Worm (Caenorhabditis elegans) whole organism, late embryonic: ENCODE measurements around the gene rab-7.

Experiments
- ceh-24 ChIP-seq: sonication (generic microtip); optimal IDR thresholded peaks from 2 replicates; lab custom pipeline; 2016; ENCODE audit warnings: mild to moderate bottlenecking, missing genetic modification characterization, missing compliant biosample characterization
- hlh-30 ChIP-seq: sonication (generic microtip); optimal IDR thresholded peaks from 2 replicates; lab custom pipeline; 2017; ENCODE audit warnings: antibody characterized with exemption, missing genetic modification characterization, missing compliant biosample characterization; ENCODE audit not compliant: insufficient read depth
- pax-1 ChIP-seq: fragments of 150-350 bp; optimal IDR thresholded peaks from 2 replicates; lab custom pipeline; 2014; ENCODE audit warnings: missing biosample characterization, missing genetic modification characterization

The rab-7 gene

ce11 chrII:11915770-11916554 lies 50.8 kb downstream of the rab-7 start, which contains the start of the genes vps-15 and hmg-12:
TSS of gene vps-15 (minus strand) at chrII:11915852.
TSS of gene hmg-12 (plus strand) at chrII:11916513.
- TF ChIP-seq hlh-30 (tag; lab: Kevin White, UChicago) (no peak), pax-1 (peak; percentile 23), ceh-24 (tag; lab: Kevin White, UChicago) (no peak)
